Worm (Caenorhabditis elegans) whole organism, mixed stage, embryonic: Measurements from ENCODE around the gene F28E10.1.

Experiments
- M03D4.4 ChIP-seq: sonication (generic microtip); optimal IDR thresholded peaks from 2 replicates; lab custom pipeline; 2017; ENCODE audit warnings: mild to moderate bottlenecking, missing genetic modification characterization, missing compliant biosample characterization
- bed-3 ChIP-seq: fragments of 200-800 bp; sonication (Bioruptor generic); optimal IDR thresholded peaks from 3 replicates; lab custom pipeline; 2018; ENCODE audit warnings: mild to moderate bottlenecking, missing genetic modification characterization, moderate library complexity, missing compliant biosample characterization
- blmp-1 ChIP-seq: fragments of 150-350 bp; optimal IDR thresholded peaks from 2 replicates; lab custom pipeline; 2014; ENCODE audit warnings: missing biosample characterization, missing genetic modification characterization
- ceh-39 ChIP-seq: fragments of 150-350 bp; optimal IDR thresholded peaks from 2 replicates; lab custom pipeline; 2014; ENCODE audit warnings: missing biosample characterization, missing genetic modification characterization
- ceh-43 ChIP-seq: fragments of 200-800 bp; sonication (Bioruptor generic); optimal IDR thresholded peaks from 2 replicates; lab custom pipeline; 2018; ENCODE audit warnings: mild to moderate bottlenecking, missing genetic modification characterization, moderate library complexity, missing compliant biosample characterization
- ceh-83 ChIP-seq: fragments of 200-800 bp; sonication (Bioruptor generic); optimal IDR thresholded peaks from 2 replicates; lab custom pipeline; 2018; ENCODE audit warnings: mild to moderate bottlenecking, missing genetic modification characterization, missing compliant biosample characterization
- ces-1 ChIP-seq: fragments of 150-350 bp; optimal IDR thresholded peaks from 2 replicates; lab custom pipeline; 2014; ENCODE audit warnings: missing biosample characterization, missing genetic modification reagents, missing genetic modification characterization
- cnd-1 ChIP-seq: fragments of 200-800 bp; sonication (Bioruptor generic); optimal IDR thresholded peaks from 2 replicates; lab custom pipeline; 2018; ENCODE audit warnings: mild to moderate bottlenecking, missing genetic modification characterization, missing compliant biosample characterization
- elt-1 ChIP-seq: sonication (generic microtip); optimal IDR thresholded peaks from 2 replicates; lab custom pipeline; 2017; ENCODE audit warnings: missing genetic modification characterization, mild to moderate bottlenecking, missing compliant biosample characterization, antibody characterized with exemption, moderate library complexity, borderline replicate concordance; ENCODE audit not compliant: insufficient read depth
- flh-1 ChIP-seq: fragments of 200-800 bp; sonication (Bioruptor generic); optimal IDR thresholded peaks from 2 replicates; lab custom pipeline; 2018; ENCODE audit warnings: mild to moderate bottlenecking, missing genetic modification characterization, moderate library complexity, missing compliant biosample characterization
- ham-2 ChIP-seq: fragments of 200-800 bp; sonication (Bioruptor generic); optimal IDR thresholded peaks from 2 replicates; lab custom pipeline; 2018; ENCODE audit warnings: mild to moderate bottlenecking, missing genetic modification characterization, missing compliant biosample characterization
- lin-13 ChIP-seq: fragments of 150-350 bp; optimal IDR thresholded peaks from 2 replicates; lab custom pipeline; 2014; ENCODE audit warnings: missing biosample characterization, missing genetic modification characterization
- lin-32 ChIP-seq: fragments of 200-800 bp; sonication (Bioruptor generic); optimal IDR thresholded peaks from 2 replicates; lab custom pipeline; 2018; ENCODE audit warnings: mild to moderate bottlenecking, missing genetic modification characterization, missing compliant biosample characterization
- lsy-2 ChIP-seq: fragments of 150-350 bp; optimal IDR thresholded peaks from 2 replicates; lab custom pipeline; 2014; ENCODE audit warnings: missing biosample characterization, missing genetic modification characterization
- mab-5 ChIP-seq: fragments of 150-350 bp; optimal IDR thresholded peaks from 2 replicates; lab custom pipeline; 2014; ENCODE audit warnings: missing biosample characterization, missing genetic modification characterization
- mep-1 ChIP-seq: fragments of 150-350 bp; optimal IDR thresholded peaks from 2 replicates; lab custom pipeline; 2017; ENCODE audit warnings: missing biosample characterization, missing genetic modification reagents, missing genetic modification characterization, inconsistent platforms
- mls-2 ChIP-seq: sonication (generic microtip); optimal IDR thresholded peaks from 2 replicates; lab custom pipeline; 2016; ENCODE audit warnings: mild to moderate bottlenecking, missing genetic modification characterization, moderate library complexity, missing compliant biosample characterization
- nhr-12 ChIP-seq: fragments of 150-350 bp; optimal IDR thresholded peaks from 2 replicates; lab custom pipeline; 2014; ENCODE audit warnings: missing biosample characterization, missing genetic modification characterization
- nhr-2 ChIP-seq: fragments of 150-350 bp; optimal IDR thresholded peaks from 2 replicates; lab custom pipeline; 2014; ENCODE audit warnings: missing biosample characterization, missing genetic modification characterization
- nhr-237 ChIP-seq: fragments of 150-350 bp; optimal IDR thresholded peaks from 2 replicates; lab custom pipeline; 2014; ENCODE audit warnings: missing biosample characterization, missing genetic modification characterization
- pha-4 ChIP-seq: fragments of 150-350 bp; optimal IDR thresholded peaks from 2 replicates; lab custom pipeline; 2018; ENCODE audit warnings: missing biosample characterization, missing genetic modification reagents, missing genetic modification characterization
- sem-2 ChIP-seq: fragments of 200-800 bp; sonication (Bioruptor generic); optimal IDR thresholded peaks from 2 replicates; lab custom pipeline; 2018; ENCODE audit warnings: mild to moderate bottlenecking, missing genetic modification characterization, missing compliant biosample characterization
- snpc-4 ChIP-seq: fragments of 150-350 bp; optimal IDR thresholded peaks from 2 replicates; lab custom pipeline; 2014; ENCODE audit warnings: missing biosample characterization, missing genetic modification characterization
- tbx-8 ChIP-seq: fragments of 200-800 bp; sonication (Bioruptor generic); optimal IDR thresholded peaks from 2 replicates; lab custom pipeline; 2018; ENCODE audit warnings: mild to moderate bottlenecking, missing genetic modification characterization, moderate library complexity, missing compliant biosample characterization
- unc-120 ChIP-seq: sonication (generic microtip); optimal IDR thresholded peaks from 2 replicates; lab custom pipeline; 2017; ENCODE audit warnings: missing genetic modification characterization, missing compliant biosample characterization; ENCODE audit not compliant: poor library complexity, severe bottlenecking
- unc-62 ChIP-seq: fragments of 150-350 bp; optimal IDR thresholded peaks from 2 replicates; lab custom pipeline; 2014; ENCODE audit warnings: missing biosample characterization, missing genetic modification reagents, missing genetic modification characterization
- ztf-11 ChIP-seq: fragments of 150-350 bp; optimal IDR thresholded peaks from 2 replicates; lab custom pipeline; 2014; ENCODE audit warnings: missing biosample characterization, missing genetic modification characterization

The F28E10.1 gene

DNA sequence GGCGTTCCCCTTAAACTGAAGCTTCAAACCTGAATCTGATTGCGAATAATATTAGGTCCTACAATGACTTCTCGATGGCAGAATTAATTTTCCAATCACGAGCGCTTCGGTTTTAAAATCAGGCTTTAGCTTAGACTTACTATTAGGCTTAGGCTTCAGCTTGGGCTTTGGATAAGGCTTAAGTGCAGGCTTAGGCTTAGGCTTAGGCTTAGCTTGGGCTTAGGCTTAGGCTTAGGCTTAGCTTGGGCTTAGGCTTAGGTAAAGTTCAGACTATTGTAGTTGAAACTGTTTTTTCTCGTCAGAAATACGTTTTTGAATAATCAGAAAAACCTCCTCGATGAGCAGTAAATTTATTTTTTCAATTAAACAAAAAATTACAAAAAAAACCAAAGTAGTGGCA is 41.9 kb upstream of the F28E10.1 start:
- TF ChIP-seq cnd-1, result no peak
- no peak for TF ChIP-seq ceh-83 (GFP tag; lab: Kevin White, UChicago)
- TF ChIP-seq ztf-11 (tag; lab: Kevin White, UChicago), result no peak
- TF ChIP-seq sem-2 (GFP tag; lab: Kevin White, UChicago), result no peak
- TF ChIP-seq mep-1 (tag; lab: Kevin White, UChicago), result no peak
- no peak for TF ChIP-seq tbx-8 (GFP tag; lab: Kevin White, UChicago)
- TF ChIP-seq bed-3 (GFP tag; lab: Kevin White, UChicago), result no peak
- no peak for TF ChIP-seq mab-5
- no peak for TF ChIP-seq unc-120 (tag; lab: Kevin White, UChicago)
- no peak for TF ChIP-seq ces-1 (GFP tag; lab: Kevin White, UChicago)
- TF ChIP-seq snpc-4 (tag; lab: Kevin White, UChicago), result no peak
- no peak for TF ChIP-seq unc-62 (GFP tag; lab: Kevin White, UChicago)
- no peak for TF ChIP-seq blmp-1 (tag; lab: Kevin White, UChicago)
- no peak for TF ChIP-seq nhr-2 (tag; lab: Kevin White, UChicago)
- TF ChIP-seq nhr-237 (tag; lab: Kevin White, UChicago), result no peak
- TF ChIP-seq pha-4 (tag; lab: Kevin White, UChicago), result no peak
- no peak for TF ChIP-seq ceh-39
- TF ChIP-seq M03D4.4 (tag; lab: Kevin White, UChicago), result no peak

ce11 chrIV:4530170-4530569 is 38.5 kb upstream of the F28E10.1 start, which contains the start of gene ZK185.3:
Gene ZK185.3, minus strand, starts transcription at chrIV:4530432.
- TF ChIP-seq ceh-43 (GFP tag; lab: Kevin White, UChicago) (no peak), nhr-237 (tag; lab: Kevin White, UChicago) (no peak), ztf-11 (tag; lab: Kevin White, UChicago) (no peak), blmp-1 (tag; lab: Kevin White, UChicago) (no peak), unc-120 (tag; lab: Kevin White, UChicago) (no peak)

- TF ChIP-seq ces-1 (GFP tag; lab: Kevin White, UChicago), result no peak
These were observed 35.6 kb upstream of the F28E10.1 start, which contains the start of gene ZK185.4 for ce11 chrIV:4533025-4533424. Gene ZK185.4, minus strand, starts transcription at chrIV:4533125.

DNA sequence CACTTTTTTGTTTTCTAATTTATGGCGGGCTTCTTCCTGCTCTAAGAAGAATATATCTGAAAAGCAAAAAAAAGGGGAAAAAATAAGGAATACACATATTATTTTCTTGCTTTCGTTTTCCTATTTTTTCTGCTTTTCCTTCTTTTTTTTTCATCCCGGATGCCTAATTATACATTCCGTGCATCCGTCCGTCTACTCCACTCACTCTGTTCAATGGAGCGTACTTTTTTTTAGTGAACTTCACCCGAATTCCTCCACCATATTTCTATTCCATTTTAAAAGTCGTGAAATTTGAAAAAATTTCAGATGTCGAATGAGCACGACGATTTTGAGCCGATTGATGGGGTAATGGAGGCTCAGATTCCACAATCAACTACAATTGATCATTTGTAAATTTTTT is 32.4 kb upstream of the F28E10.1 start, which contains the start of gene ZK185.2:
Gene ZK185.2 (plus strand): TSS at position 301 of the 400 bp plus-strand sequence.
- TF ChIP-seq ham-2 (GFP tag; lab: Kevin White, UChicago) (no peak), snpc-4 (tag; lab: Kevin White, UChicago) (no peak), lsy-2 (tag; lab: Kevin White, UChicago) (no peak), ceh-39 (no peak), ceh-83 (GFP tag; lab: Kevin White, UChicago) (no peak)

DNA sequence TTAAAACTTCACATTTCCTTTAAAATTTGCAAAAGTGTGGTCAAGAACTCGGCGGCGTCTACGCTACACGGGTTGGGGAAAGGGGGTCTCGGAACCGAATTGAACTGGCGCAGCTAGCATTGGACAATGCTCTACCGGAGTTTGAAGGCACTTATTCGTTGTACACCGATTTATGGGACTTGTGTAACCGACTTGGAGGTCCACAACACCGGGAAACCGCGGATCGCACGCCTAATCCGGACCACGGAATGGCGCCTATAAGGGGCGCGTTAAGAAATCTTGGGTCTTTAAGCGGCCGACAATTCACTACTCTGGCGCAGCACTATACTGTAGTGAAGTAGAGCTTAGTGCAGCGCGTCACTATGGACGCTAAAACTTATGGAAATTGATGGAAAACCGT is 30.0 kb upstream of the F28E10.1 start:
- no peak for TF ChIP-seq elt-1 (tag; lab: Kevin White, UChicago)
- TF ChIP-seq tbx-8 (GFP tag; lab: Kevin White, UChicago), result no peak
- no peak for TF ChIP-seq mls-2
- no peak for TF ChIP-seq lin-13 (tag; lab: Kevin White, UChicago)
- no peak for TF ChIP-seq lin-32 (GFP tag; lab: Kevin White, UChicago)
- no peak for TF ChIP-seq flh-1 (GFP tag; lab: Kevin White, UChicago)
- TF ChIP-seq, all 35 proteins: peak for 0

- TF ChIP-seq lin-32 (GFP tag; lab: Kevin White, UChicago) (no peak), ceh-43 (GFP tag; lab: Kevin White, UChicago) (no peak), lsy-2 (tag; lab: Kevin White, UChicago) (no peak), lin-13 (tag; lab: Kevin White, UChicago) (no peak), ceh-39 (no peak), mep-1 (tag; lab: Kevin White, UChicago) (no peak), mab-5 (no peak), ztf-11 (tag; lab: Kevin White, UChicago) (no peak), ham-2 (GFP tag; lab: Kevin White, UChicago) (no peak), flh-1 (GFP tag; lab: Kevin White, UChicago) (no peak), nhr-237 (tag; lab: Kevin White, UChicago) (no peak), nhr-12 (tag; lab: Kevin White, UChicago) (no peak), blmp-1 (tag; lab: Kevin White, UChicago) (no peak)
- TF ChIP-seq, all 35 proteins: peak for 0
These were observed 27.4 kb upstream of the F28E10.1 start for ce11 chrIV:4541195-4541594.
